Fruit fly (Drosophila melanogaster): ENCODE results near the gene Cox17.

Gene Cox17

DNA sequence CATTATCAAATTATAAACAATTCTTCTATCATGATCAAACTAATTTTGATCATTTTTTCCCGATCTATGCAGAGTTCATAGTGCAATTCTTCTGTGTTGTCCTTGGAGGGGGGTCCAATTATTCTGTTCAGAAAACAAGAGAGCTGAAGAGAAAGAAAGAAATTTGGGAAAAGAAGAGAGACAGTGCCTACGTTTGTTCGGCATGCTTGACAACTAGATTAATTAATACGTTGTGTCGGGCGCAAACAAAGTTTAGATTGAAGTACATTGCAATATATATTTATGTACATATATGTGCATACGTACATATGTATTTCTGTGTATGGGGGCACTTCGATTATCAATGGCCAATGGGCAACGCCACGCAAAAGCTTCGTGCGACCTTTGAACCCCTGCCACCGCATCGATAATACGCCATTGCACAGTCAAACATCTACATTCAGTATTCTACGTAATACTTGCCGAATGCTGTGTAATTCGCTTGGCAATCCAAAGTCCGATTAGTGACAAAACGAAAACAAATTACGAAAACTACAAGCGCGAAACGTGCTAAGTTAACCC lies 6.8 kb downstream of the Cox17 start:
- TF ChIP-seq CG15479 (GFP tag; optimal IDR thresholded peaks at IDR 0.05) (no peak), Nf-YB (GFP tag; optimal IDR thresholded peaks at IDR 0.05) (peak; percentile 15), sens (GFP tag) (peak; percentile 62), bsh (GFP tag; optimal IDR thresholded peaks at IDR 0.05) (peak in 1 of 2 experiments; percentile 35), Nf-YC (tag; optimal IDR thresholded peaks at IDR 0.05) (peak; percentile 43), nom (GFP tag; optimal IDR thresholded peaks at IDR 0.05) (peak; percentile 53), CG18599 (GFP tag; optimal IDR thresholded peaks at IDR 0.05) (no peak), CG10274 (GFP tag; optimal IDR thresholded peaks at IDR 0.05) (no peak), Med (GFP tag) (peak; percentile 30), CG5180 (GFP tag; optimal IDR thresholded peaks at IDR 0.05) (no peak), Hr78 (GFP tag; optimal IDR thresholded peaks at IDR 0.05) (peak in 1 of 2 experiments; percentile 79), CG7357 (GFP tag; IDR thresholded peaks at IDR 0.05) (no peak)

DNA sequence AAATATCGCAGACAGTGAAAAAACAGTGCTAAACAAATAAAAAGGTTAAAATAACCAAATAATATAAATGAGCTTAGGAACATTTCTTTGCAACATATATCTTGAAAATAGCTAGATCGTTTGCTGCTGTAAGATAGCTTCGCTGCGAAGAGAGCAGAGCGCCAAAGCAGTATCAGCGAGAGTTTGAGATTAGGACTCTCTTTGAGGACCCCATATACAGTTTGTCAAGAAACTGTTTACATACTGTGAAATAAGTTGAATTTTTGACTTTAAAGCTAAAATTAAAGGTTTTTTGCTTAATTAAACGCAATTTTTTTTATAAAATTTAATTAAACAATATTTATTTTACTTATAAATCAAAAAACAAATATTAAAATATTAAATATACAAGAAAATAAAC lies 7.9 kb downstream of the Cox17 start:
- TF ChIP-seq pzg (GFP tag; optimal IDR thresholded peaks at IDR 0.05): no peak
- no peak for TF ChIP-seq pros (GFP tag; optimal IDR thresholded peaks at IDR 0.05)
- peak; percentile 22; the same call in 1 of the 2 replicates for TF ChIP-seq Ptx1 (GFP tag; IDR thresholded peaks at IDR 0.05)
- peak; percentile 37; the same call in 1 of the 2 replicates for TF ChIP-seq CG4730 (GFP tag; IDR thresholded peaks at IDR 0.05)
- TF ChIP-seq CG2116 (GFP tag; optimal IDR thresholded peaks at IDR 0.05): no peak
- no peak for TF ChIP-seq CG8281 (tag; optimal IDR thresholded peaks at IDR 0.05)
- TF ChIP-seq CG4282 (GFP tag; optimal IDR thresholded peaks at IDR 0.05): no peak
- TF ChIP-seq bbx (GFP tag; IDR thresholded peaks at IDR 0.05; ENCODE audit: partially characterized antibody): no peak
- no peak for TF ChIP-seq CG11085 (GFP tag; IDR thresholded peaks at IDR 0.05)
- TF ChIP-seq oc (tag; optimal IDR thresholded peaks at IDR 0.05): no peak
- peak; percentile 88 for TF ChIP-seq CG11504 (tag; optimal IDR thresholded peaks at IDR 0.05)
- TF ChIP-seq slbo (GFP tag; IDR thresholded peaks at IDR 0.05): peak; percentile 36; the same call in 1 of the 2 replicates
- TF ChIP-seq CG33557 (GFP tag; optimal IDR thresholded peaks at IDR 0.05): no peak
- TF ChIP-seq psq (GFP tag; optimal IDR thresholded peaks at IDR 0.05): no peak
- peak; percentile 22; the same call in 1 of the 2 replicates for TF ChIP-seq Xrp1 (GFP tag; IDR thresholded peaks at IDR 0.05)
- peak; percentile 65 for TF ChIP-seq CG8388 (GFP tag; optimal IDR thresholded peaks at IDR 0.05)
- peak; percentile 23 for TF ChIP-seq yki (optimal IDR thresholded peaks at IDR 0.05)
- no peak for TF ChIP-seq sob (GFP tag; IDR thresholded peaks at IDR 0.05)
- no peak for TF ChIP-seq odd (GFP tag; optimal IDR thresholded peaks at IDR 0.05)
- TF ChIP-seq salm (tag; optimal IDR thresholded peaks at IDR 0.05): no peak
- no peak for TF ChIP-seq zfh2 (GFP tag; optimal IDR thresholded peaks at IDR 0.05)
- TF ChIP-seq Bgb (GFP tag; IDR thresholded peaks at IDR 0.05; ENCODE audit: partially characterized antibody): no peak
- no peak for TF ChIP-seq HLHmδ (GFP tag; optimal IDR thresholded peaks at IDR 0.05)
- TF ChIP-seq CG6272 (GFP tag; IDR thresholded peaks at IDR 0.05): no peak
- no peak for TF ChIP-seq CG14860 (GFP tag; IDR thresholded peaks at IDR 0.05; ENCODE audit: partially characterized antibody)
- no peak for TF ChIP-seq Nf-YA (GFP tag; IDR thresholded peaks at IDR 0.05)
- TF ChIP-seq CG32532 (GFP tag; IDR thresholded peaks at IDR 0.05): peak; percentile 52; the same call in 1 of the 2 replicates
- TF ChIP-seq Trl (optimal IDR thresholded peaks at IDR 0.05): peak; percentile 60 to 68
- no peak for TF ChIP-seq Trl (GFP tag; optimal IDR thresholded peaks at IDR 0.05)
- TF ChIP-seq CG9932 (GFP tag; IDR thresholded peaks at IDR 0.05): peak; percentile 15; the same call in 1 of the 2 replicates
- no peak for TF ChIP-seq gro (GFP tag; optimal IDR thresholded peaks at IDR 0.05)
- no peak for TF ChIP-seq CG18476 (GFP tag; optimal IDR thresholded peaks at IDR 0.05)
- no peak for TF ChIP-seq gsb (GFP tag; IDR thresholded peaks at IDR 0.05)
- TF ChIP-seq CG12104 (GFP tag; optimal IDR thresholded peaks at IDR 0.05): no peak
- TF ChIP-seq sc (optimal IDR thresholded peaks at IDR 0.05): no peak
- no peak for TF ChIP-seq sc (GFP tag; optimal IDR thresholded peaks at IDR 0.05)
- TF ChIP-seq row (GFP tag; IDR thresholded peaks at IDR 0.05): 0 out of 3 replicates have a peak, but pooled peaks have one; percentile 41
- no peak for TF ChIP-seq GATAe (GFP tag; conservative IDR thresholded peaks at IDR 0.05)

Data from whole organism, embryonic.